Worm (Caenorhabditis elegans) whole organism, L4 larva: ENCODE measurements around the gene C17F4.2.

Experiments used
- T26A8.4 ChIP-seq: fragments of 200-800 bp; sonication (Bioruptor generic); IDR thresholded peaks from 2 replicates; pipeline ENCODE4 v1.3.6; 2022; ENCODE audit warnings: missing genetic modification characterization, missing compliant biosample characterization
- Y75B8A.6 ChIP-seq: fragments of 200-800 bp; sonication (Bioruptor generic); IDR thresholded peaks from 2 replicates; pipeline ENCODE4 v1.3.6; 2022; ENCODE audit warnings: missing genetic modification reagents, missing genetic modification characterization, missing compliant biosample characterization
- aha-1 ChIP-seq: fragments of 150-350 bp; peaks from one replicate; lab custom pipeline; 2014; ENCODE audit warnings: missing biosample characterization, missing genetic modification characterization
- arid-1 ChIP-seq: fragments of 200-800 bp; sonication (Bioruptor generic); conservative IDR thresholded peaks from 2 replicates; pipeline ENCODE4 v1.3.6; 2022; ENCODE audit warnings: missing genetic modification reagents, missing genetic modification characterization, missing compliant biosample characterization
- ces-1 ChIP-seq: fragments of 150-350 bp; sonication (generic microtip); optimal IDR thresholded peaks from 4 replicates; lab custom pipeline; 2014; ENCODE audit warnings: missing biosample characterization, missing genetic modification reagents, missing genetic modification characterization
- cey-2 ChIP-seq: sonication (generic microtip); optimal IDR thresholded peaks from 3 replicates; lab custom pipeline; 2017; ENCODE audit warnings: missing genetic modification characterization, mild to moderate bottlenecking, missing compliant biosample characterization, antibody characterized with exemption, borderline replicate concordance; ENCODE audit not compliant: insufficient read depth
- daf-12 ChIP-seq: fragments of 150-350 bp; optimal IDR thresholded peaks from 2 replicates; lab custom pipeline; 2014; ENCODE audit warnings: missing biosample characterization, missing genetic modification reagents, missing genetic modification characterization
- daf-16 ChIP-seq, 3 experiments: sonication (generic microtip); optimal IDR thresholded peaks; 2 replicates each; lab custom pipeline; 2016 to 2017; ENCODE audit warnings: missing genetic modification characterization in 3 of 3, missing genetic modification reagents in 3 of 3, mild to moderate bottlenecking in 2 of 3, missing compliant biosample characterization in 2 of 3, missing biosample characterization in 1 of 3, moderate library complexity in 1 of 3
- dmd-6 ChIP-seq: fragments of 200-800 bp; sonication (Bioruptor generic); IDR thresholded peaks from 2 replicates; pipeline ENCODE4 v1.3.6; 2022; ENCODE audit warnings: missing genetic modification reagents, missing genetic modification characterization, missing compliant biosample characterization
- dmd-8 ChIP-seq: fragments of 200-800 bp; sonication (Bioruptor generic); IDR thresholded peaks from 2 replicates; pipeline ENCODE4 v1.3.6; 2022; ENCODE audit warnings: missing genetic modification characterization, missing compliant biosample characterization
- dmd-9 ChIP-seq: fragments of 200-800 bp; sonication (Bioruptor generic); IDR thresholded peaks from 2 replicates; pipeline ENCODE4 v1.3.6; 2022; ENCODE audit warnings: missing genetic modification reagents, missing genetic modification characterization, missing compliant biosample characterization
- duxl-1 ChIP-seq: sonication (generic microtip); optimal IDR thresholded peaks from 2 replicates; lab custom pipeline; 2016; ENCODE audit warnings: mild to moderate bottlenecking, missing genetic modification characterization, moderate library complexity, missing compliant biosample characterization; ENCODE audit not compliant: poor library complexity
- egl-43 ChIP-seq: fragments of 200-800 bp; sonication (Bioruptor generic); IDR thresholded peaks from 2 replicates; pipeline ENCODE4 v1.3.6; 2022; ENCODE audit warnings: missing genetic modification reagents, missing genetic modification characterization, missing compliant biosample characterization
- gei-8 ChIP-seq: fragments of 200-800 bp; sonication (Bioruptor generic); optimal IDR thresholded peaks from 2 replicates; lab custom pipeline; 2018; ENCODE audit warnings: mild to moderate bottlenecking, missing genetic modification characterization, missing compliant biosample characterization
- hlh-11 ChIP-seq: fragments of 200-800 bp; sonication (Bioruptor generic); optimal IDR thresholded peaks from 2 replicates; lab custom pipeline; 2018; ENCODE audit warnings: mild to moderate bottlenecking, missing genetic modification characterization, missing compliant biosample characterization
- hlh-30 ChIP-seq: sonication (generic microtip); optimal IDR thresholded peaks from 2 replicates; lab custom pipeline; 2017; ENCODE audit warnings: antibody characterized with exemption, mild to moderate bottlenecking, missing genetic modification characterization, missing compliant biosample characterization; ENCODE audit not compliant: insufficient read depth
- hmg-1.1 ChIP-seq: fragments of 200-800 bp; sonication (Bioruptor generic); IDR thresholded peaks from 2 replicates; pipeline ENCODE4 v1.3.6; 2022; ENCODE audit warnings: missing genetic modification reagents, missing genetic modification characterization, missing compliant biosample characterization
- lin-29 ChIP-seq: fragments of 200-800 bp; sonication (Bioruptor generic); IDR thresholded peaks from 2 replicates; pipeline ENCODE4 v1.3.6; 2022; ENCODE audit warnings: missing genetic modification reagents, missing genetic modification characterization, missing compliant biosample characterization
- lin-38 ChIP-seq: fragments of 200-800 bp; sonication (Bioruptor generic); IDR thresholded peaks from 2 replicates; pipeline ENCODE4 v1.3.6; 2022; ENCODE audit warnings: missing genetic modification reagents, missing genetic modification characterization, missing compliant biosample characterization
- lin-39 ChIP-seq: fragments of 150-350 bp; optimal IDR thresholded peaks from 2 replicates; lab custom pipeline; 2014; ENCODE audit warnings: missing biosample characterization, missing genetic modification reagents, missing genetic modification characterization
- madf-5 ChIP-seq, 2 experiments: fragments of 200-800 bp; sonication (Bioruptor generic); IDR thresholded peaks; 2 replicates each; pipeline ENCODE4 v1.3.6; 2022; ENCODE audit warnings: missing compliant biosample characterization in 2 of 2, missing genetic modification characterization in 2 of 2
- madf-9 ChIP-seq: fragments of 200-800 bp; sonication (Bioruptor generic); conservative IDR thresholded peaks from 2 replicates; pipeline ENCODE4 v1.3.6; 2022; ENCODE audit warnings: missing genetic modification reagents, missing genetic modification characterization, missing compliant biosample characterization
- mes-2 ChIP-seq: sonication (generic microtip); optimal IDR thresholded peaks from 2 replicates; lab custom pipeline; 2016; ENCODE audit warnings: missing genotype, mild to moderate bottlenecking, missing genetic modification characterization, missing compliant biosample characterization; ENCODE audit not compliant: poor library complexity, severe bottlenecking
- mxl-2 ChIP-seq: fragments of 200-800 bp; sonication (Bioruptor generic); conservative IDR thresholded peaks from 2 replicates; pipeline ENCODE4 v1.3.6; 2022; ENCODE audit warnings: missing genetic modification reagents, missing genetic modification characterization, missing compliant biosample characterization
- nhr-11 ChIP-seq: fragments of 150-350 bp; optimal IDR thresholded peaks from 2 replicates; lab custom pipeline; 2014; ENCODE audit warnings: missing biosample characterization, missing genetic modification characterization
- nhr-237 ChIP-seq: sonication (generic microtip); optimal IDR thresholded peaks from 2 replicates; lab custom pipeline; 2017; ENCODE audit warnings: missing biosample characterization, missing genetic modification characterization
- nhr-25 ChIP-seq: sonication (generic microtip); optimal IDR thresholded peaks from 2 replicates; lab custom pipeline; 2017; ENCODE audit warnings: missing genetic modification characterization, mild to moderate bottlenecking, missing compliant biosample characterization, antibody characterized with exemption, moderate library complexity, borderline replicate concordance; ENCODE audit not compliant: insufficient read depth
- nhr-42 ChIP-seq: fragments of 200-800 bp; sonication (Bioruptor generic); IDR thresholded peaks from 2 replicates; pipeline ENCODE4 v1.3.6; 2022; ENCODE audit warnings: missing genetic modification characterization, missing compliant biosample characterization
- nhr-6 ChIP-seq: fragments of 150-350 bp; optimal IDR thresholded peaks from 2 replicates; lab custom pipeline; 2014; ENCODE audit warnings: missing biosample characterization, missing genetic modification characterization
- nhr-76 ChIP-seq: fragments of 150-350 bp; optimal IDR thresholded peaks from 2 replicates; lab custom pipeline; 2014; ENCODE audit warnings: missing biosample characterization, missing genetic modification characterization
- pha-4 ChIP-seq, 2 experiments: fragments of 150-350 bp in 1 of 2; fragments of 200-800 bp in 1 of 2; sonication (Bioruptor generic) in 1 of 2; IDR thresholded peaks in 1 of 2; optimal IDR thresholded peaks in 1 of 2; 2 replicates each; pipeline versions ENCODE4 v1.3.6 to Lab custom; 2014 to 2022; ENCODE audit warnings: missing genetic modification characterization in 2 of 2, missing genetic modification reagents in 2 of 2, missing biosample characterization in 1 of 2, missing compliant biosample characterization in 1 of 2
- php-3 ChIP-seq: fragments of 200-800 bp; sonication (Bioruptor generic); IDR thresholded peaks from 2 replicates; pipeline ENCODE4 v1.3.6; 2022; ENCODE audit warnings: missing genetic modification reagents, missing genetic modification characterization, missing compliant biosample characterization
- rbr-2 ChIP-seq: sonication (generic microtip); optimal IDR thresholded peaks from 2 replicates; lab custom pipeline; 2016; ENCODE audit warnings: missing genotype, missing genetic modification characterization, missing compliant biosample characterization
- saeg-2 ChIP-seq: fragments of 200-800 bp; sonication (Bioruptor generic); IDR thresholded peaks from 2 replicates; pipeline ENCODE4 v1.3.6; 2022; ENCODE audit warnings: missing genetic modification reagents, missing genetic modification characterization, missing compliant biosample characterization
- set-16 ChIP-seq: fragments of 200-800 bp; sonication (Bioruptor generic); IDR thresholded peaks from 2 replicates; pipeline ENCODE4 v1.3.6; 2022; ENCODE audit warnings: missing genetic modification reagents, missing genetic modification characterization, missing compliant biosample characterization
- snpc-1.2 ChIP-seq: fragments of 200-800 bp; sonication (Bioruptor generic); IDR thresholded peaks from 2 replicates; pipeline ENCODE4 v1.3.6; 2022; ENCODE audit warnings: missing genetic modification reagents, missing genetic modification characterization, missing compliant biosample characterization
- snpc-4 ChIP-seq: fragments of 150-350 bp; optimal IDR thresholded peaks from 2 replicates; lab custom pipeline; 2014; ENCODE audit warnings: missing biosample characterization, missing genetic modification characterization
- spr-1 ChIP-seq: sonication (generic microtip); optimal IDR thresholded peaks from 2 replicates; lab custom pipeline; 2016; ENCODE audit warnings: mild to moderate bottlenecking, missing genetic modification characterization, missing compliant biosample characterization
- unc-62 ChIP-seq, 3 experiments: fragments of 150-350 bp in 1 of 3; sonication (generic microtip); optimal IDR thresholded peaks in 2 of 3; peaks in 1 of 3; 1 replicate in 1 of 3; 2 replicates in 2 of 3; lab custom pipeline; 2014 to 2017; ENCODE audit warnings: missing biosample characterization in 3 of 3, missing genetic modification characterization in 3 of 3, missing genetic modification reagents in 3 of 3, missing genotype in 1 of 3
- zag-1 ChIP-seq: fragments of 150-350 bp; optimal IDR thresholded peaks from 2 replicates; lab custom pipeline; 2014; ENCODE audit warnings: missing biosample characterization, missing genetic modification characterization
- ztf-7 ChIP-seq: fragments of 150-350 bp; optimal IDR thresholded peaks from 2 replicates; lab custom pipeline; 2014; ENCODE audit warnings: missing biosample characterization, missing genetic modification characterization

Gene C17F4.2

ce11 chrII:3267815-3268214, 19.3 kb downstream of the C17F4.2 start (continued):
- TF ChIP-seq hlh-11 (tag; lab: Kevin White, UChicago) (no peak), nhr-6 (no peak), snpc-1.2 (0 out of 2 replicates have a peak, but pooled peaks have one; percentile 45), duxl-1 (peak; percentile 61), Y75B8A.6 (GFP tag; lab: Robert Waterston, UW) (no peak), daf-16 (GFP tag; optimal IDR thresholded peaks at IDR 0.05; lab: Kevin White, UChicago) (peak in 1 of 2 experiments; percentile 21), daf-16 (tag; optimal IDR thresholded peaks at IDR 0.05; lab: Kevin White, UChicago) (no peak), mes-2 (tag; lab: Kevin White, UChicago) (peak; percentile 55), nhr-11 (tag; lab: Kevin White, UChicago) (no peak), saeg-2 (GFP tag; lab: Robert Waterston, UW) (no peak), nhr-25 (tag; lab: Kevin White, UChicago) (no peak), mxl-2 (no peak), daf-12 (tag; lab: Kevin White, UChicago) (no peak), snpc-4 (tag; lab: Kevin White, UChicago) (no peak), madf-5 (GFP tag; IDR thresholded peaks at IDR 0.05; lab: Robert Waterston, UW) (peak in 1 of 2 experiments; percentile 55; a peak in 1 of 4 replicates), dmd-9 (GFP tag; lab: Robert Waterston, UW) (no peak), ces-1 (no peak), hmg-1.1 (0 out of 2 replicates have a peak, but pooled peaks have one; percentile 10), dmd-6 (peak; percentile 28; the same call in 1 of the 2 replicates), unc-62 (GFP tag; optimal IDR thresholded peaks at IDR 0.05 in 1 of 2; lab: Kevin White, UChicago) (no peak), unc-62 (tag; optimal IDR thresholded peaks at IDR 0.05; lab: Kevin White, UChicago) (no peak), lin-39 (no peak), lin-38 (GFP tag; lab: Robert Waterston, UW) (peak; percentile 56), nhr-237 (tag; lab: Kevin White, UChicago) (no peak), T26A8.4 (0 out of 2 replicates have a peak, but pooled peaks have one; percentile 26), egl-43 (GFP tag; lab: Robert Waterston, UW) (0 out of 2 replicates have a peak, but pooled peaks have one; percentile 61), pha-4 (GFP tag; IDR thresholded peaks at IDR 0.05; lab: Robert Waterston, UW) (peak; percentile 53; the same call in 1 of the 2 replicates), pha-4 (tag; optimal IDR thresholded peaks at IDR 0.05; lab: Kevin White, UChicago) (no peak), php-3 (GFP tag; lab: Robert Waterston, UW) (no peak)

- TF ChIP-seq hlh-30 = peak; percentile 39
- TF ChIP-seq cey-2 = no peak
- no peak for TF ChIP-seq snpc-4 (tag; lab: Kevin White, UChicago)
- no peak for TF ChIP-seq ces-1
Observed at ce11 chrII:3270598-3270997, 22.1 kb downstream of the C17F4.2 start.

ce11 chrII:3274923-3275322, 26.5 kb downstream of the C17F4.2 start, which contains the start of gene F02E11.3:
F02E11.3 (minus strand) TSS chrII:3275023.
- TF ChIP-seq spr-1 (tag; lab: Kevin White, UChicago) (no peak), arid-1 (GFP tag; lab: Robert Waterston, UW) (no peak), lin-39 (no peak), zag-1 (no peak), madf-9 (GFP tag; lab: Robert Waterston, UW) (no peak), hlh-11 (tag; lab: Kevin White, UChicago) (no peak), ztf-7 (tag; lab: Kevin White, UChicago) (no peak), gei-8 (GFP tag; lab: Kevin White, UChicago) (no peak), lin-29 (GFP tag; lab: Robert Waterston, UW) (no peak), set-16 (GFP tag; lab: Robert Waterston, UW) (peak; percentile 45; the same call in 1 of the 2 replicates), aha-1 (tag; lab: Kevin White, UChicago) (peak; percentile 58), nhr-42 (no peak), rbr-2 (tag; lab: Kevin White, UChicago) (no peak), dmd-8 (GFP tag; lab: Robert Waterston, UW) (no peak), mxl-2 (no peak), nhr-76 (tag; lab: Kevin White, UChicago) (no peak), T26A8.4 (no peak)
